Worm (Caenorhabditis elegans) whole organism, young adult: Measurements from ENCODE around the gene M03F8.1.

Experiments
- B0035.1 ChIP-seq: sonication (generic microtip); optimal IDR thresholded peaks from 2 replicates; lab custom pipeline; 2016; ENCODE audit warnings: missing genetic modification characterization, mild to moderate bottlenecking, missing compliant biosample characterization, missing genotype, missing genetic modification reagents
- F10E7.11 ChIP-seq: sonication (generic microtip); optimal IDR thresholded peaks from 2 replicates; lab custom pipeline; 2017; ENCODE audit warnings: mild to moderate bottlenecking, missing genetic modification characterization, moderate library complexity, missing compliant biosample characterization
- F33H1.4 ChIP-seq: fragments of 200-800 bp; sonication (Bioruptor generic); IDR thresholded peaks from 2 replicates; pipeline ENCODE4 v1.3.6; 2022; ENCODE audit warnings: missing genetic modification reagents, missing genetic modification characterization, missing compliant biosample characterization
- F39B2.1 ChIP-seq: fragments of 200-800 bp; sonication (Bioruptor generic); IDR thresholded peaks from 2 replicates; pipeline ENCODE4 v1.3.6; 2022; ENCODE audit warnings: missing genetic modification reagents, missing genetic modification characterization, missing compliant biosample characterization
- F55B11.4 ChIP-seq: sonication (generic microtip); optimal IDR thresholded peaks from 2 replicates; lab custom pipeline; 2016; ENCODE audit warnings: missing compliant biosample characterization, missing genetic modification characterization, borderline replicate concordance; ENCODE audit not compliant: insufficient read depth
- T07F8.4 ChIP-seq: sonication (generic microtip); optimal IDR thresholded peaks from 2 replicates; lab custom pipeline; 2016; ENCODE audit warnings: mild to moderate bottlenecking, missing genetic modification characterization, moderate library complexity, missing compliant biosample characterization
- Y53F4B.3 ChIP-seq: fragments of 200-800 bp; sonication (Bioruptor generic); IDR thresholded peaks from 2 replicates; pipeline ENCODE4 v1.3.6; 2022; ENCODE audit warnings: missing genetic modification reagents, missing genetic modification characterization, missing compliant biosample characterization
- Y53G8AR.9 ChIP-seq: fragments of 200-800 bp; sonication (Bioruptor generic); conservative IDR thresholded peaks from 2 replicates; pipeline ENCODE4 v1.3.6; 2022; ENCODE audit warnings: missing genetic modification reagents, missing genetic modification characterization, missing compliant biosample characterization
- Y79H2A.3 ChIP-seq: fragments of 200-800 bp; sonication (Bioruptor generic); conservative IDR thresholded peaks from 2 replicates; pipeline ENCODE4 v1.3.6; 2022; ENCODE audit warnings: missing genetic modification reagents, missing genetic modification characterization, missing compliant biosample characterization
- Y95B8A.8 ChIP-seq: fragments of 200-800 bp; sonication (Bioruptor generic); IDR thresholded peaks from 2 replicates; pipeline ENCODE4 v1.3.6; 2022; ENCODE audit warnings: missing genetic modification reagents, missing genetic modification characterization, missing compliant biosample characterization
- aptf-3 ChIP-seq: fragments of 200-800 bp; sonication (Bioruptor generic); IDR thresholded peaks from 2 replicates; pipeline ENCODE4 v1.3.6; 2022; ENCODE audit warnings: missing genetic modification characterization, missing compliant biosample characterization
- athp-1 ChIP-seq: sonication (generic microtip); optimal IDR thresholded peaks from 2 replicates; lab custom pipeline; 2017; ENCODE audit warnings: mild to moderate bottlenecking, missing genetic modification characterization, missing compliant biosample characterization
- attf-3 ChIP-seq: fragments of 200-800 bp; sonication (Bioruptor generic); conservative IDR thresholded peaks from 2 replicates; pipeline ENCODE4 v1.3.6; 2022; ENCODE audit warnings: missing genetic modification reagents, missing genetic modification characterization, missing compliant biosample characterization
- attf-5 ChIP-seq: fragments of 200-800 bp; sonication (Bioruptor generic); optimal IDR thresholded peaks from 2 replicates; lab custom pipeline; 2018; ENCODE audit warnings: mild to moderate bottlenecking, missing genetic modification characterization, missing compliant biosample characterization
- bed-1 ChIP-seq: fragments of 200-800 bp; sonication (Bioruptor generic); IDR thresholded peaks from 2 replicates; pipeline ENCODE4 v1.3.6; 2022; ENCODE audit warnings: missing genetic modification reagents, missing genetic modification characterization, missing compliant biosample characterization
- bed-2 ChIP-seq: fragments of 200-800 bp; sonication (Bioruptor generic); IDR thresholded peaks from 2 replicates; pipeline ENCODE4 v1.3.6; 2022; ENCODE audit warnings: missing genetic modification reagents, missing genetic modification characterization, missing compliant biosample characterization
- ceh-100 ChIP-seq: fragments of 200-800 bp; sonication (Bioruptor generic); IDR thresholded peaks from 2 replicates; pipeline ENCODE4 v1.3.6; 2022; ENCODE audit warnings: missing genetic modification reagents, missing genetic modification characterization, missing compliant biosample characterization
- ceh-79 ChIP-seq: sonication (generic microtip); optimal IDR thresholded peaks from 2 replicates; lab custom pipeline; 2017; ENCODE audit warnings: mild to moderate bottlenecking, missing genetic modification characterization, missing compliant biosample characterization
- ceh-91 ChIP-seq: fragments of 200-800 bp; sonication (Bioruptor generic); IDR thresholded peaks from 2 replicates; pipeline ENCODE4 v1.3.6; 2022; ENCODE audit warnings: missing genetic modification reagents, missing genetic modification characterization, missing compliant biosample characterization
- dpff-1 ChIP-seq: sonication (generic microtip); optimal IDR thresholded peaks from 2 replicates; lab custom pipeline; 2017; ENCODE audit warnings: mild to moderate bottlenecking, missing genetic modification characterization, missing compliant biosample characterization
- egrh-3 ChIP-seq: fragments of 200-800 bp; sonication (Bioruptor generic); IDR thresholded peaks from 2 replicates; pipeline ENCODE4 v1.3.6; 2022; ENCODE audit warnings: missing genetic modification reagents, missing genetic modification characterization, missing compliant biosample characterization
- hmg-20 ChIP-seq: fragments of 200-800 bp; sonication (Bioruptor generic); IDR thresholded peaks from 2 replicates; pipeline ENCODE4 v1.3.6; 2022; ENCODE audit warnings: missing genetic modification reagents, missing genetic modification characterization, missing compliant biosample characterization
- lir-1 ChIP-seq: fragments of 200-800 bp; sonication (Bioruptor generic); conservative IDR thresholded peaks from 2 replicates; pipeline ENCODE4 v1.3.6; 2022; ENCODE audit warnings: missing genetic modification reagents, missing genetic modification characterization, missing compliant biosample characterization
- lsy-27 ChIP-seq: sonication (generic microtip); optimal IDR thresholded peaks from 2 replicates; lab custom pipeline; 2017; ENCODE audit warnings: missing genetic modification characterization, mild to moderate bottlenecking, missing compliant biosample characterization, antibody characterized with exemption, missing genotype, borderline replicate concordance; ENCODE audit not compliant: insufficient read depth
- madf-3 ChIP-seq: fragments of 200-800 bp; sonication (Bioruptor generic); IDR thresholded peaks from 2 replicates; pipeline ENCODE4 v1.3.6; 2022; ENCODE audit warnings: missing genetic modification reagents, missing genetic modification characterization, missing compliant biosample characterization
- madf-6 ChIP-seq: fragments of 200-800 bp; sonication (Bioruptor generic); IDR thresholded peaks from 2 replicates; pipeline ENCODE4 v1.3.6; 2022; ENCODE audit warnings: missing genetic modification reagents, missing genetic modification characterization, missing compliant biosample characterization
- madf-8 ChIP-seq: fragments of 200-800 bp; sonication (Bioruptor generic); conservative IDR thresholded peaks from 2 replicates; pipeline ENCODE4 v1.3.6; 2022; ENCODE audit warnings: missing genetic modification reagents, missing genetic modification characterization, missing compliant biosample characterization
- mel-28 ChIP-seq: sonication (generic microtip); optimal IDR thresholded peaks from 2 replicates; lab custom pipeline; 2016; ENCODE audit warnings: borderline replicate concordance, mild to moderate bottlenecking, missing genetic modification characterization, missing compliant biosample characterization
- mes-4 ChIP-seq: sonication (generic microtip); optimal IDR thresholded peaks from 2 replicates; lab custom pipeline; 2016; ENCODE audit warnings: missing genotype, missing genetic modification characterization, missing compliant biosample characterization
- nfyb-1 ChIP-seq: fragments of 200-800 bp; sonication (Bioruptor generic); IDR thresholded peaks from 2 replicates; pipeline ENCODE4 v1.3.6; 2022; ENCODE audit warnings: missing genetic modification reagents, missing genetic modification characterization, missing compliant biosample characterization
- nhr-120 ChIP-seq: fragments of 200-800 bp; sonication (Bioruptor generic); IDR thresholded peaks from 2 replicates; pipeline ENCODE4 v1.3.6; 2022; ENCODE audit warnings: missing genetic modification characterization, missing compliant biosample characterization
- nhr-90 ChIP-seq: sonication (generic microtip); optimal IDR thresholded peaks from 2 replicates; lab custom pipeline; 2016; ENCODE audit warnings: missing genotype, mild to moderate bottlenecking, missing genetic modification characterization, missing compliant biosample characterization
- pbrm-1 ChIP-seq: fragments of 200-800 bp; sonication (Bioruptor generic); IDR thresholded peaks from 2 replicates; pipeline ENCODE4 v1.3.6; 2022; ENCODE audit warnings: missing genetic modification reagents, missing genetic modification characterization, missing compliant biosample characterization
- rcor-1 ChIP-seq: fragments of 200-800 bp; sonication (Bioruptor generic); IDR thresholded peaks from 2 replicates; pipeline ENCODE4 v1.3.6; 2022; ENCODE audit warnings: missing genetic modification reagents, missing genetic modification characterization, missing compliant biosample characterization
- sdz-38 ChIP-seq: sonication (generic microtip); optimal IDR thresholded peaks from 2 replicates; lab custom pipeline; 2016; ENCODE audit warnings: missing genotype, missing genetic modification characterization, missing compliant biosample characterization
- sea-2 ChIP-seq: fragments of 200-800 bp; sonication (Bioruptor generic); IDR thresholded peaks from 2 replicates; pipeline ENCODE4 v1.3.6; 2022; ENCODE audit warnings: missing genetic modification characterization, missing compliant biosample characterization
- snpc-1.3 ChIP-seq: sonication (generic microtip); optimal IDR thresholded peaks from 2 replicates; lab custom pipeline; 2017; ENCODE audit warnings: missing genetic modification characterization, mild to moderate bottlenecking, missing compliant biosample characterization, antibody characterized with exemption, moderate library complexity, missing genotype, missing genetic modification reagents; ENCODE audit not compliant: insufficient read depth
- snpc-4 ChIP-seq, 5 experiments: fragments of 150-350 bp in 1 of 5; sonication (generic microtip) in 4 of 5; optimal IDR thresholded peaks; 2 replicates each; lab custom pipeline; 2014 to 2018; ENCODE audit warnings: missing genetic modification characterization in 5 of 5, missing biosample characterization in 3 of 5, antibody characterized with exemption in 2 of 5, mild to moderate bottlenecking in 2 of 5, missing compliant biosample characterization in 2 of 5, missing genotype in 2 of 5, moderate library complexity in 2 of 5, missing genetic modification reagents in 1 of 5
- sptf-2 ChIP-seq: fragments of 200-800 bp; sonication (Bioruptor generic); optimal IDR thresholded peaks from 2 replicates; lab custom pipeline; 2018; ENCODE audit warnings: mild to moderate bottlenecking, missing genetic modification characterization, missing compliant biosample characterization
- unc-62 ChIP-seq: fragments of 150-350 bp; optimal IDR thresholded peaks from 2 replicates; lab custom pipeline; 2014; ENCODE audit warnings: missing biosample characterization, missing genetic modification reagents, missing genetic modification characterization
- zfh-2 ChIP-seq: fragments of 200-800 bp; sonication (Bioruptor generic); conservative IDR thresholded peaks from 2 replicates; pipeline ENCODE4 v1.3.6; 2022; ENCODE audit warnings: missing genetic modification reagents, missing genetic modification characterization, missing compliant biosample characterization
- ztf-25 ChIP-seq: fragments of 200-800 bp; sonication (Bioruptor generic); IDR thresholded peaks from 2 replicates; pipeline ENCODE4 v1.3.6; 2022; ENCODE audit warnings: missing genetic modification reagents, missing genetic modification characterization, missing compliant biosample characterization
- ztf-3 ChIP-seq: fragments of 200-800 bp; sonication (Bioruptor generic); optimal IDR thresholded peaks from 2 replicates; lab custom pipeline; 2018; ENCODE audit warnings: mild to moderate bottlenecking, missing genetic modification characterization, missing compliant biosample characterization
- ztf-6 ChIP-seq: fragments of 200-800 bp; sonication (Bioruptor generic); IDR thresholded peaks from 2 replicates; pipeline ENCODE4 v1.3.6; 2022; ENCODE audit warnings: missing genetic modification reagents, missing genetic modification characterization, missing compliant biosample characterization

M03F8.1 gene

ce11 chrV:5912426-5912825, 38.8 kb upstream of the M03F8.1 start, which contains the start of gene C04E6.13:
Gene C04E6.13, plus strand, starts transcription at chrV:5912726.
- no peak for TF ChIP-seq mel-28 (tag; lab: Kevin White, UChicago)
- TF ChIP-seq unc-62, result no peak
- no peak for TF ChIP-seq ztf-3 (GFP tag; lab: Kevin White, UChicago)
- no peak for TF ChIP-seq athp-1 (tag; lab: Kevin White, UChicago)
- TF ChIP-seq Y95B8A.8, result no peak
- no peak for TF ChIP-seq snpc-1.3 (tag; lab: Kevin White, UChicago)
- no peak for TF ChIP-seq Y79H2A.3
- no peak for TF ChIP-seq mes-4 (tag; lab: Kevin White, UChicago)
- TF ChIP-seq F55B11.4 (tag; lab: Kevin White, UChicago), result no peak
- TF ChIP-seq hmg-20 (GFP tag; lab: Robert Waterston, UW), result no peak
- no peak for TF ChIP-seq ceh-79

ce11 chrV:5916862-5917261, 34.4 kb upstream of the M03F8.1 start:
- TF ChIP-seq F39B2.1 (GFP tag; lab: Robert Waterston, UW), result no peak
- TF ChIP-seq madf-3, result no peak
- no peak for TF ChIP-seq aptf-3
- TF ChIP-seq Y53G8AR.9 (GFP tag; lab: Robert Waterston, UW), result no peak
- no peak for TF ChIP-seq unc-62
- TF ChIP-seq B0035.1 (tag; lab: Kevin White, UChicago), result no peak
- TF ChIP-seq sptf-2 (GFP tag; lab: Kevin White, UChicago), result no peak
- no peak for TF ChIP-seq lir-1 (GFP tag; lab: Robert Waterston, UW)
- no peak for TF ChIP-seq ceh-91 (GFP tag; lab: Robert Waterston, UW)

DNA sequence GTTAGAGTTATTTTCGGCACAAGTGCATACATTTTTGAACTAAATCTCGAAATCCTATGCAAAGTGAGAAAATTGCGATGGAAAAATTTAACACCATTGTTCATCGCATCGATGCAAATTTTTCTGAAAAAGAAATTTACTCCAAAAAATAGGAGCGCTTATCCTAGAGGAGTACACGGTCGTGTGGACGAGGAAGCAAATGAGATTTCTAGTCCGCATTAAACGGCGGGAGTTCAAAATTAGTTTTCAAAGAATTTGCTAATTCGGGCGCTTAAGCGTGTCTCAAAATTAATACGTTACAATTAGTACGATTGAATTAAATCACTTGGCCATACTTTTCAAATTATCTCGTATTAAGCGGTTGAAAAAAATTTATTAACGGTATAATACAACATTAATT, 33.5 kb upstream of the M03F8.1 start, which contains the start of gene lrpr-1:
Gene lrpr-1 (minus strand): TSS at position 185 of the 400 bp plus-strand sequence.
- TF ChIP-seq sdz-38 (tag; lab: Kevin White, UChicago) (no peak), attf-3 (GFP tag; lab: Robert Waterston, UW) (peak; percentile 71), F33H1.4 (GFP tag; lab: Robert Waterston, UW) (peak; percentile 70; the same call in 1 of the 2 replicates), dpff-1 (tag; lab: Kevin White, UChicago) (no peak), lsy-27 (tag; lab: Kevin White, UChicago) (no peak), madf-8 (GFP tag; lab: Robert Waterston, UW) (peak; percentile 74), hmg-20 (GFP tag; lab: Robert Waterston, UW) (peak; percentile 53; the same call in 1 of the 2 replicates), F39B2.1 (GFP tag; lab: Robert Waterston, UW) (no peak), Y79H2A.3 (no peak), T07F8.4 (tag; lab: Kevin White, UChicago) (no peak), nfyb-1 (GFP tag; lab: Robert Waterston, UW) (no peak; the same call in 1 of the 2 replicates), madf-3 (peak; percentile 87), Y53F4B.3 (GFP tag; lab: Robert Waterston, UW) (no peak), mes-4 (tag; lab: Kevin White, UChicago) (no peak), ztf-25 (GFP tag; lab: Robert Waterston, UW) (no peak), egrh-3 (GFP tag; lab: Robert Waterston, UW) (no peak), nhr-120 (GFP tag; lab: Robert Waterston, UW) (no peak), attf-5 (GFP tag; lab: Kevin White, UChicago) (no peak), madf-6 (peak; percentile 85), unc-62 (no peak), F10E7.11 (tag; lab: Kevin White, UChicago) (no peak), ztf-6 (no peak), snpc-4 (GFP tag; optimal IDR thresholded peaks at IDR 0.05; lab: Kevin White, UChicago) (no peak), snpc-4 (tag; optimal IDR thresholded peaks at IDR 0.05; lab: Kevin White, UChicago) (peak in 1 of 4 experiments; percentile 18), zfh-2 (GFP tag; lab: Robert Waterston, UW) (no peak), ceh-100 (GFP tag; lab: Robert Waterston, UW) (peak; percentile 67), ceh-79 (no peak), nhr-90 (tag; lab: Kevin White, UChicago) (no peak), sea-2 (0 out of 2 replicates have a peak, but pooled peaks have one; percentile 34), bed-1 (GFP tag; lab: Robert Waterston, UW) (no peak), rcor-1 (GFP tag; lab: Robert Waterston, UW) (peak; percentile 67), pbrm-1 (0 out of 2 replicates have a peak, but pooled peaks have one; percentile 44), bed-2 (GFP tag; lab: Robert Waterston, UW) (peak; percentile 88)
